Fruit fly (Drosophila melanogaster) ovary, adult (tissue): ENCODE data around the gene ea.
A peak's percentile ranks its signal among the peaks of the same experiment; 100 is the strongest.

Experiments
- CG17801 ChIP-seq: fragments of 200-800 bp; optimal IDR thresholded peaks from 2 replicates; lab custom pipeline; 2019; ENCODE audit warnings: missing biosample characterization, mild to moderate bottlenecking, missing genetic modification characterization, moderate library complexity; ENCODE audit not compliant: partially characterized antibody

The ea gene

dm6 chr3R:15292241-15293004 lies 36.1 kb upstream of the ea start:
- no peak for TF ChIP-seq CG17801 (GFP tag; lab: Kevin White, UChicago)

- peak; percentile 98 for TF ChIP-seq CG17801 (GFP tag; lab: Kevin White, UChicago)
These were observed 35.3 kb upstream of the ea start for dm6 chr3R:15293005-15293877.

- TF ChIP-seq CG17801 (GFP tag; lab: Kevin White, UChicago): no peak
These were observed 34.6 kb upstream of the ea start for dm6 chr3R:15293878-15294350.

- no peak for TF ChIP-seq CG17801 (GFP tag; lab: Kevin White, UChicago)
These were observed 30.6 kb upstream of the ea start for dm6 chr3R:15297904-15298303.

dm6 chr3R:15305246-15305645 lies 23.3 kb upstream of the ea start:
- no peak for TF ChIP-seq CG17801 (GFP tag; lab: Kevin White, UChicago)

dm6 chr3R:15309924-15310323 lies 18.6 kb upstream of the ea start, which contains the start of gene Tm2:
Gene Tm2, plus strand, starts transcription at chr3R:15310193.
- TF ChIP-seq CG17801 (GFP tag; lab: Kevin White, UChicago): no peak

- TF ChIP-seq CG17801 (GFP tag; lab: Kevin White, UChicago): no peak
These were observed 17.8 kb upstream of the ea start for dm6 chr3R:15310695-15311094.

- no peak for TF ChIP-seq CG17801 (GFP tag; lab: Kevin White, UChicago)
These were observed 14.7 kb upstream of the ea start for dm6 chr3R:15313836-15314235.

- no peak for TF ChIP-seq CG17801 (GFP tag; lab: Kevin White, UChicago)
These were observed 12.2 kb upstream of the ea start, which contains the start of gene CG14866 for dm6 chr3R:15316326-15316725. Gene CG14866, plus strand, starts transcription at chr3R:15316471.

- peak; percentile 4 for TF ChIP-seq CG17801 (GFP tag; lab: Kevin White, UChicago)
These were observed 8.4 kb upstream of the ea start, which contains the start of the genes CG6276 and CG44040 for dm6 chr3R:15319912-15320746. Gene CG6276, minus strand, starts transcription at chr3R:15320069. Gene CG44040, plus strand, starts transcription at chr3R:15320378.

dm6 chr3R:15320747-15321085 lies 7.8 kb upstream of the ea start, which contains the start of gene ear:
Gene ear, plus strand, starts transcription at chr3R:15320756.
- TF ChIP-seq CG17801 (GFP tag; lab: Kevin White, UChicago): no peak

dm6 chr3R:15330472-15330871 lies 1.9 kb downstream of the ea start, which contains the start of gene mRpL9:
Gene mRpL9, plus strand, starts transcription at chr3R:15330738.
- no peak for TF ChIP-seq CG17801 (GFP tag; lab: Kevin White, UChicago)

- TF ChIP-seq CG17801 (GFP tag; lab: Kevin White, UChicago): peak; percentile 71
These were observed 4.5 kb downstream of the ea start, which contains the start of the genes Fkbp39 and Cyfip for dm6 chr3R:15332994-15333393. Gene Fkbp39, minus strand, starts transcription at chr3R:15333133. Gene Cyfip, plus strand, starts transcription at chr3R:15333266.

- TF ChIP-seq CG17801 (GFP tag; lab: Kevin White, UChicago): no peak
These were observed 10.6 kb downstream of the ea start for dm6 chr3R:15339111-15339510.
